Worm (Caenorhabditis elegans): ENCODE data around the gene C18E9.8.

The C18E9.8 gene

DNA sequence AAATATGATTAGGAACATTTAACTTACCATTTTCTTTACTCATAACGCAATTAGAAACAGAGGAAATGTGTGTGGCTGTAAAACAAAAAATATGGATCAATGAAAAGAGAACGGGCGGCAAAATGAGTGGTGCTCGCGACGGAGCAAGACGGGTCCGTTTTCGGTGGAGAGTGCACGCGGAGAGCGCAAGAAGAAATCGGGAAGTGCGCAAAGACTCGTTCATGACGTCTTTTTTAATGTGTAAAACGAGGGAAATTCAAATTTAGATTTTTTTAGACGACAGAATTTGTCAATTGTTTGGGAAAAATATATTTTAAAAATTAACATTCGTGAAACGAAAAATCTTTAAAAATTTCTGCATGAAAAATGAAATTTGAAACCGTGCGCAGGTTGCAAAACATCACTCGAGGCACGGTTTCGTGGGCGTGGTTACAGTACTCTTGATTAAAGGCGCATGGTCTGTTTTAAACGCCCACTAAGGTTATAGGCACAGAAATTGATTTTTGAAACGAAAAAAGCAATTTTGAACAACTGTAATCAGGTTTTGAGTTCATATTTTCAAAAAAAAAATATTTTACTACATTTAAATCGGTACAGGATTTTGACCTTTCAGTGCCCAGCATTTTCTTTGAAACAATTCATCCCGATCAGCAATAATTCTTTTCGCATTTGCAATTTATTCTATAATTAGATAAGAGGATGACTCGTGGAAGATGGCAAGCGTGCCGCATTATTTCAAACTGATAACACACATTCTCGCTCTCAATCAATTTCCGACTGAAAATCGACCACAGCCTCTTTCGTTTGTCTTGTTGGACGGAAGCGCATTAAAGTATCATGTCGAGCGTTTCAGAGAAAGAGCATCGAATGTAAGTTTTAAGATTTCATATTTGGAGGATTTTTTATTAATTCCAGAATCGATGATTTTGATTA is 18.3 kb downstream of the C18E9.8 start, which contains the start of the genes szy-20 and C18E9.5:
TSS of gene szy-20 (minus strand) at position 83 of the 933 bp plus-strand sequence.
TSS of gene C18E9.5 (plus strand) at position 730 of the 933 bp plus-strand sequence.
- TF ChIP-seq ceh-13 (GFP tag; optimal IDR thresholded peaks at IDR 0.05) (no peak), F13C5.2 (tag; optimal IDR thresholded peaks at IDR 0.05) (peak; percentile 82), hmg-4 (GFP tag; optimal IDR thresholded peaks at IDR 0.05) (peak; percentile 67), tbx-37 (GFP tag; conservative IDR thresholded peaks at IDR 0.05) (0 out of 2 replicates have a peak, but pooled peaks have one; percentile 22), ets-7 (tag; optimal IDR thresholded peaks at IDR 0.05) (no peak)

DNA sequence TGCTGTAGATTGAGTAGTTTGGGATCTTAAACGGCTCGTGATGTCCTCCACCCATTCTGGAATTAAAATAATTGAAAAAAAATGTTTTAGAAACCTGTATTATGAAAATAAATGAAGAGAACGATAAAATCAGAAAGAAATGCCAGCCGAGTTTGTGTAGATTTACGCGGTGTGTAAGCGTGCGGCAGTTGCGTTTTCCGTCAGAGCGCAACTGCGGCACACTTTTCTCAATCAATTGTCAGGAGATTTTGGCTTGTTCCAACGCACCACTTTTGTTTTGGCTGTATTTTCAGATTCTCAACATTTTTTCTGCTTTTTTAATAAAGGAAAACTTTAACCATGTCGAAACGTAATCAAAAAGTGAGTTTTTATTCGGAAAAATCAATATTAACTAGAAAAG is 23.0 kb downstream of the C18E9.8 start, which contains the start of the genes ndub-3 and C18E9.2:
TSS of gene ndub-3 (minus strand) at position 56 of the 400 bp plus-strand sequence.
TSS of gene C18E9.2 (plus strand) at position 172 of the 400 bp plus-strand sequence.
- TF ChIP-seq ceh-13 (GFP tag; optimal IDR thresholded peaks at IDR 0.05) (no peak), B0310.2 (tag; optimal IDR thresholded peaks at IDR 0.05) (no peak), tbx-37 (GFP tag; conservative IDR thresholded peaks at IDR 0.05) (no peak)

DNA sequence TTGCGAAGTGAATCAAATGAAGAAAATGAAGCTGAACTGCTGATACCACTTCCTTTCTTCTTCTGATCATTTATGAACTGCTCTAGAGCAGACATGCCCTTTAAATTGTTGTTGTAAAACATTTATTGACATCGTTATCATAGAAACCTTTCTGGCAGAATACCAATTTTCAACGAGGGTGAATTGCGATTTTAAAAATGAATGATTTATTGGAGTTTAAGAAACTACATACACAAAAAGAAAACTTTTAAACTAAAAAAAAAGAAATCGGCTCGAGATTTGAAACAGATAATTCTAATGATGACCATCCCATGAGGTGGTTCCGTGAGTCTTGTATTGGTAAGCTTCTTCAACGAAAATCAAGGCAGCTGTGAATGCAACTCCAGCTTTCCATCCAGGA is 23.8 kb downstream of the C18E9.8 start, which contains the start of gene sftd-3:
TSS of gene sftd-3 (minus strand) at position 101 of the 400 bp plus-strand sequence.
- TF ChIP-seq tra-4 (tag; optimal IDR thresholded peaks at IDR 0.05) (no peak), sea-1 (GFP tag; conservative IDR thresholded peaks at IDR 0.05) (no peak), scrt-1 (GFP tag; IDR thresholded peaks at IDR 0.05) (no peak), ama-1 (optimal IDR thresholded peaks at IDR 0.05) (no peak), aly-1 (tag; optimal IDR thresholded peaks at IDR 0.05) (no peak), tbx-37 (GFP tag; conservative IDR thresholded peaks at IDR 0.05) (no peak), hmbx-1 (tag; optimal IDR thresholded peaks at IDR 0.05) (no peak), hnd-1 (tag; optimal IDR thresholded peaks at IDR 0.05) (no peak), ceh-36 (tag; optimal IDR thresholded peaks at IDR 0.05) (no peak), pes-1 (GFP tag; IDR thresholded peaks at IDR 0.05) (no peak), ceh-13 (GFP tag; optimal IDR thresholded peaks at IDR 0.05) (no peak), F13C5.2 (tag; optimal IDR thresholded peaks at IDR 0.05) (no peak), tbx-11 (GFP tag; IDR thresholded peaks at IDR 0.05) (no peak), ets-7 (tag; optimal IDR thresholded peaks at IDR 0.05) (no peak), flt-1 (GFP tag; IDR thresholded peaks at IDR 0.05) (no peak), B0310.2 (tag; optimal IDR thresholded peaks at IDR 0.05) (no peak), hmg-4 (GFP tag; optimal IDR thresholded peaks at IDR 0.05) (no peak)

DNA sequence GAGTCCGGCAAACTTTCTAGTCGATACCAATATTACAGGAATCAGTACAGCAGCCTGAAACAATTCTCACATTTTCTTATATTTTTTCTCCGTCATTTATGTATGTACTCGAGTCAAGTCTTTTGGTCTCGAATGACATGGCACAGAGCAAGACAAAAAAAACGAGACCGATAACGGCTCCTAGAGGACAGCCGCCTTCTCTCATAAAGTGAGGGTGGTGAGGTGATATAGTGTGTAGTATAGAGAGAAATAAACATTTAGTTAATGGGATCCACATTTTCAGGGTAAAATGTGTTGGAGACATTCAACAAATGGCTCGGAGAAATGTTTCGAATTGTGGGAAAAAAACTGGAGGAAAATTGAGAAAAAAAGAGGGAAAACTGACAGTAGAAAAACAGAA is 25.7 kb downstream of the C18E9.8 start:
- no peak for TF ChIP-seq hnd-1 (tag; optimal IDR thresholded peaks at IDR 0.05)

DNA sequence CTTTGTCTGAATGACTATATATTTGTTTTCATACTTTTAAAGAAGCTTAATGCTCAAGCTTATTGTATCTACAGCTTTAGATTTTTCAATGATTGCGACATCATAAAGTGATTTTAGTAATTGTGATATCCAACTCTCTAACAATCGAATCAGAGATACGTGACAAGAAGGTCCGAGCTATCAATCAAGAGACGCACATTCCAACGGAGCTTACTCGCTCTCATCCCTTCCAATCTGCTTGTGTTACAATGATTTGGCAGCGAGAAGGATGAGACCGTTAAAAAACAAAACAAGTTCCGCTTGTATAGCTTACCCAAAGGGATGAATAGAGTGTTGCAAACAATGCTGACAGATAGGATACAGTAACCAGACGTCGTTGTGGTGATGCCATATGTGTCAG is 26.4 kb downstream of the C18E9.8 start:
- no peak for TF ChIP-seq aly-1 (tag; optimal IDR thresholded peaks at IDR 0.05)
- TF ChIP-seq B0310.2 (tag; optimal IDR thresholded peaks at IDR 0.05), result no peak
- no peak for TF ChIP-seq ets-7 (tag; optimal IDR thresholded peaks at IDR 0.05)
- no peak for TF ChIP-seq hmbx-1 (tag; optimal IDR thresholded peaks at IDR 0.05)

DNA sequence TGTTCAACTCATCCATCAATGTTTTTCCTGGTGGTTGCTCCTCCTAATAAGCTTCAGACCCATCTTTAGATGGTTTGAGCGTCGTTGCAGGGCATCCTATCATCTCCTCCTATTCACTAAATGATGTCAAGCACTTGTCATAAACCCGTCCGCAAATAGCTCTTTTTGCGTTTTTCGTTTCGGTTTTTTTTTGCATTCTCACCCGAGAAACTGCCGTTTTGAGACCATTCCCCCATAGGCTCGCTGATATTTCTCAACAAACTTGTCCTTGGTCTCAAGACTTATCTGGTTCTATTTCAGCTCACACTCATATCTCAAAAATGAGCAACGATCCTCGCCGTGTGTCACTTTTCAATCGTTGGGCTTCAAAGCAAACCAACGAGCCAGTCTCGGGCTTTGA is 27.4 kb downstream of the C18E9.8 start, which contains the start of gene cal-2:
TSS of gene cal-2 (plus strand) at position 301 of the 400 bp plus-strand sequence.
- no peak for TF ChIP-seq B0310.2 (tag; optimal IDR thresholded peaks at IDR 0.05)
- TF ChIP-seq ets-7 (tag; optimal IDR thresholded peaks at IDR 0.05), result no peak
- no peak for TF ChIP-seq aly-1 (tag; optimal IDR thresholded peaks at IDR 0.05)
- no peak for TF ChIP-seq pes-1 (GFP tag; IDR thresholded peaks at IDR 0.05)
- TF ChIP-seq ceh-13 (GFP tag; optimal IDR thresholded peaks at IDR 0.05), result no peak
- no peak for TF ChIP-seq ama-1 (optimal IDR thresholded peaks at IDR 0.05)
- no peak for TF ChIP-seq scrt-1 (GFP tag; IDR thresholded peaks at IDR 0.05)
- no peak for TF ChIP-seq ceh-36 (tag; optimal IDR thresholded peaks at IDR 0.05)
- TF ChIP-seq hnd-1 (tag; optimal IDR thresholded peaks at IDR 0.05), result no peak
- no peak for TF ChIP-seq hmbx-1 (tag; optimal IDR thresholded peaks at IDR 0.05)

DNA sequence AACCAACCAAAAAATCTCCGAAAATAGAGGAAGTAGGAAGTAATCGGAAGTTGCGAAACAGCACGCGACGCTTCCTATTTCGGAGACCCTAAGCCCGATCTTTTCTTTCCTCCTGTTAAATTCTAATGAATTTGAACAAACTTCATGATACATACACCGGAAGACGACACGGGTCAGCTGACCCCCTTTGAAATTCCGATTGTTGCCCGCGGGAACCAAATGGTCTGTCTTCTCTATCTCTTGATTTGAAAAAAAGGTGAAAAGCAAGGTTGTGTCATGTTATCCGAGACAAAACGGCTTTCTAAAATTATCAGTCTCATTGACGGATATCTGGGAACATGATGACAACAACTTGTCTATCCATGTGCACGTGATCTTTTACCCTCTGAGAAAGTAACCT is 28.8 kb downstream of the C18E9.8 start:
- no peak for TF ChIP-seq hnd-1 (tag; optimal IDR thresholded peaks at IDR 0.05)
- no peak for TF ChIP-seq ets-7 (tag; optimal IDR thresholded peaks at IDR 0.05)
- TF ChIP-seq ceh-13 (GFP tag; optimal IDR thresholded peaks at IDR 0.05), result no peak
- TF ChIP-seq hmg-4 (GFP tag; optimal IDR thresholded peaks at IDR 0.05), result no peak
- no peak for TF ChIP-seq B0310.2 (tag; optimal IDR thresholded peaks at IDR 0.05)
- TF ChIP-seq tra-4 (tag; optimal IDR thresholded peaks at IDR 0.05), result no peak
- TF ChIP-seq tbx-37 (GFP tag; conservative IDR thresholded peaks at IDR 0.05), result no peak
- TF ChIP-seq sea-1 (GFP tag; conservative IDR thresholded peaks at IDR 0.05), result no peak
- no peak for TF ChIP-seq flt-1 (GFP tag; IDR thresholded peaks at IDR 0.05)
- no peak for TF ChIP-seq ama-1 (optimal IDR thresholded peaks at IDR 0.05)

DNA sequence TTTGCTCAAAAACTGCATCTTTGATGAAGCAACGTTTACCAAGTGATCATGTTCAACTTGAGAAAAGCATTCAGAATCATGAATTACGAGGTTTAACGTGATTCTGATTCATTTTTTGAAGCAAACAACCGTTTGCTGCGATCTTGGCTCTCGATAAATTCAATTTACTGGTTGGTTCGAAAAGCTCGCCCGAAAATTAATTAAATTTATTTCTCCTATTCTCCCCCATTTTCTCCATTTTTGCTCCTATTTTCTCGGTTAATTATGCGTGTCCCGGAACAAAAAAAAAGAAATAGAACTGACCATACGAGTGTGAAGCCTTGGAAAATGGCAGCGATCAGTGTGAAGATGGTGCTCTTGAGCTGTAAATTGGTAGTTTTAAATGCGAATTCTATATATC is 31.0 kb downstream of the C18E9.8 start:
- TF ChIP-seq hnd-1 (tag; optimal IDR thresholded peaks at IDR 0.05) (no peak), sea-1 (GFP tag; conservative IDR thresholded peaks at IDR 0.05) (no peak), tra-4 (tag; optimal IDR thresholded peaks at IDR 0.05) (no peak), scrt-1 (GFP tag; IDR thresholded peaks at IDR 0.05) (no peak), F13C5.2 (tag; optimal IDR thresholded peaks at IDR 0.05) (no peak), tbx-37 (GFP tag; conservative IDR thresholded peaks at IDR 0.05) (no peak), ceh-13 (GFP tag; optimal IDR thresholded peaks at IDR 0.05) (no peak), ets-7 (tag; optimal IDR thresholded peaks at IDR 0.05) (no peak), B0310.2 (tag; optimal IDR thresholded peaks at IDR 0.05) (no peak), hmbx-1 (tag; optimal IDR thresholded peaks at IDR 0.05) (no peak), hmg-4 (GFP tag; optimal IDR thresholded peaks at IDR 0.05) (no peak), ama-1 (optimal IDR thresholded peaks at IDR 0.05) (no peak), pes-1 (GFP tag; IDR thresholded peaks at IDR 0.05) (no peak), ceh-36 (tag; optimal IDR thresholded peaks at IDR 0.05) (no peak), aly-1 (tag; optimal IDR thresholded peaks at IDR 0.05) (no peak), flt-1 (GFP tag; IDR thresholded peaks at IDR 0.05) (no peak), tbx-11 (GFP tag; IDR thresholded peaks at IDR 0.05) (no peak)
